Fruit fly (Drosophila melanogaster) whole organism, wandering third instar larva: ENCODE results near the gene otu.

Source experiments
- CG32264 ChIP-seq: fragments of 200-800 bp; sonication (Bioruptor generic); optimal IDR thresholded peaks from 2 replicates; lab custom pipeline; 2016; ENCODE audit warnings: missing biosample characterization, missing genetic modification characterization
- CrebA ChIP-seq: fragments of 200-800 bp; sonication (Bioruptor generic); optimal IDR thresholded peaks from 2 replicates; lab custom pipeline; 2016; ENCODE audit warnings: missing biosample characterization, mild to moderate bottlenecking, missing genetic modification characterization, borderline replicate concordance
- Dfd ChIP-seq: fragments of >200 bp; optimal IDR thresholded peaks from 2 replicates; lab custom pipeline; 2017; ENCODE audit warnings: missing biosample characterization, missing genetic modification characterization
- Dif ChIP-seq: fragments of 200-275, 200-300 bp; sonication (Bioruptor generic); optimal IDR thresholded peaks from 2 replicates; lab custom pipeline; 2018; ENCODE audit warnings: missing biosample characterization, missing genetic modification characterization; ENCODE audit not compliant: partially characterized antibody
- GATAd ChIP-seq: sonication (Bioruptor generic); optimal IDR thresholded peaks from 2 replicates; lab custom pipeline; 2016; ENCODE audit warnings: missing biosample characterization, missing genetic modification characterization
- HLH106 ChIP-seq: fragments of 200-800 bp; optimal IDR thresholded peaks from 3 replicates; lab custom pipeline; 2019; ENCODE audit warnings: missing biosample characterization, mild to moderate bottlenecking, missing genetic modification characterization, moderate library complexity
- Hr78 ChIP-seq: fragments of >200 bp; optimal IDR thresholded peaks from 2 replicates; lab custom pipeline; 2017; ENCODE audit warnings: missing biosample characterization, missing genetic modification characterization
- Hr83 ChIP-seq: fragments of 200-300 bp; sonication (Bioruptor generic); optimal IDR thresholded peaks from 2 replicates; lab custom pipeline; 2016; ENCODE audit warnings: missing biosample characterization, mild to moderate bottlenecking, missing genetic modification characterization, moderate library complexity; ENCODE audit not compliant: poor library complexity, severe bottlenecking
- Mio ChIP-seq: sonication (Bioruptor generic); optimal IDR thresholded peaks from 2 replicates; lab custom pipeline; 2016; ENCODE audit warnings: missing biosample characterization, missing genetic modification characterization
- Myc ChIP-seq: fragments of >200 bp; optimal IDR thresholded peaks from 2 replicates; lab custom pipeline; 2017
- N ChIP-seq: fragments of >200 bp; optimal IDR thresholded peaks from 2 replicates; lab custom pipeline; 2018; ENCODE audit warnings: missing biosample characterization, missing external identifiers, missing genetic modification characterization
- Vsx2 ChIP-seq: fragments of 200-300, 225-300 bp; sonication (Bioruptor generic); optimal IDR thresholded peaks from 2 replicates; lab custom pipeline; 2018; ENCODE audit warnings: missing biosample characterization, missing genetic modification characterization; ENCODE audit not compliant: partially characterized antibody
- br ChIP-seq: fragments of 200-800 bp; sonication (Bioruptor generic); optimal IDR thresholded peaks from 2 replicates; lab custom pipeline; 2016; ENCODE audit warnings: missing biosample characterization, missing genetic modification characterization
- dl ChIP-seq, 2 experiments: fragments of 175-275, 200-275 bp in 1 of 2; fragments of 200-275 bp in 1 of 2; sonication (Bioruptor generic); optimal IDR thresholded peaks; lab custom pipeline; 2018; ENCODE audit warnings: mild to moderate bottlenecking in 2 of 2, missing biosample characterization in 2 of 2, missing genetic modification characterization in 2 of 2, moderate library complexity in 2 of 2; ENCODE audit not compliant: partially characterized antibody in 2 of 2, insufficient read depth in 1 of 2
- dmrt93B ChIP-seq: fragments of 200-800 bp; sonication (Bioruptor generic); optimal IDR thresholded peaks from 2 replicates; lab custom pipeline; 2018; ENCODE audit warnings: missing biosample characterization, mild to moderate bottlenecking, missing genetic modification characterization
- dsf ChIP-seq: sonication (Bioruptor generic); optimal IDR thresholded peaks from 2 replicates; lab custom pipeline; 2016; ENCODE audit warnings: missing biosample characterization, missing genetic modification characterization, borderline replicate concordance
- ey ChIP-seq: fragments of 200-800 bp; sonication (Bioruptor generic); optimal IDR thresholded peaks from 2 replicates; lab custom pipeline; 2016; ENCODE audit warnings: missing biosample characterization, missing genetic modification characterization
- foxo ChIP-seq, 2 experiments: fragments of 200-800 bp; sonication (Bioruptor generic); optimal IDR thresholded peaks; 2 replicates in 1 of 2; 3 replicates in 1 of 2; lab custom pipeline; 2016 to 2017; ENCODE audit warnings: missing biosample characterization in 2 of 2, missing genetic modification characterization in 2 of 2
- h ChIP-seq: fragments of 200-800 bp; sonication (Bioruptor generic); optimal IDR thresholded peaks from 3 replicates; lab custom pipeline; 2016; ENCODE audit warnings: missing biosample characterization, mild to moderate bottlenecking, missing genetic modification characterization
- jim ChIP-seq: fragments of 175-275, 200-325 bp; sonication (Bioruptor generic); optimal IDR thresholded peaks from 2 replicates; lab custom pipeline; 2016; ENCODE audit warnings: missing biosample characterization, mild to moderate bottlenecking, missing genetic modification characterization
- lola ChIP-seq: fragments of >200 bp; optimal IDR thresholded peaks from 2 replicates; lab custom pipeline; 2017; ENCODE audit warnings: missing biosample characterization, missing genetic modification characterization
- pan ChIP-seq: fragments of >200 bp; optimal IDR thresholded peaks from 2 replicates; lab custom pipeline; 2017
- psq ChIP-seq: fragments of 200-800 bp; sonication (Bioruptor generic); optimal IDR thresholded peaks from 3 replicates; lab custom pipeline; 2017; ENCODE audit warnings: missing biosample characterization, mild to moderate bottlenecking, missing genetic modification characterization, moderate library complexity
- rgr ChIP-seq: fragments of 200-800 bp; sonication (Bioruptor generic); optimal IDR thresholded peaks from 3 replicates; lab custom pipeline; 2016; ENCODE audit warnings: missing biosample characterization, mild to moderate bottlenecking, missing genetic modification characterization
- sage ChIP-seq: fragments of 200-800 bp; sonication (Bioruptor generic); optimal IDR thresholded peaks from 2 replicates; lab custom pipeline; 2016; ENCODE audit warnings: missing biosample characterization, mild to moderate bottlenecking, missing genetic modification characterization
- sv ChIP-seq: fragments of 200-800 bp; sonication (Bioruptor generic); optimal IDR thresholded peaks from 3 replicates; lab custom pipeline; 2016; ENCODE audit warnings: missing biosample characterization, missing genetic modification characterization
- tai ChIP-seq: sonication (Bioruptor generic); optimal IDR thresholded peaks from 2 replicates; lab custom pipeline; 2016; ENCODE audit warnings: missing biosample characterization, missing genetic modification characterization
- usp ChIP-seq: fragments of >200 bp; optimal IDR thresholded peaks from 2 replicates; lab custom pipeline; 2017; ENCODE audit warnings: missing biosample characterization, missing genetic modification characterization
- woc ChIP-seq: sonication (Bioruptor generic); optimal IDR thresholded peaks from 2 replicates; lab custom pipeline; 2016; ENCODE audit warnings: missing biosample characterization, mild to moderate bottlenecking, missing genetic modification characterization

The otu gene

dm6 chrX:8512251-8512650 lies 22.9 kb upstream of the otu start:
- no peak for TF ChIP-seq tai (GFP tag; lab: Kevin White, UChicago)
- TF ChIP-seq GATAd (GFP tag; lab: Kevin White, UChicago), result no peak
- no peak for TF ChIP-seq jim
- no peak for TF ChIP-seq dsf (GFP tag; lab: Kevin White, UChicago)
- no peak for TF ChIP-seq Myc (lab: Kevin White, UChicago)
- TF ChIP-seq Hr83 (GFP tag; lab: Kevin White, UChicago), result no peak
- no peak for TF ChIP-seq CG32264 (GFP tag; lab: Kevin White, UChicago)

DNA sequence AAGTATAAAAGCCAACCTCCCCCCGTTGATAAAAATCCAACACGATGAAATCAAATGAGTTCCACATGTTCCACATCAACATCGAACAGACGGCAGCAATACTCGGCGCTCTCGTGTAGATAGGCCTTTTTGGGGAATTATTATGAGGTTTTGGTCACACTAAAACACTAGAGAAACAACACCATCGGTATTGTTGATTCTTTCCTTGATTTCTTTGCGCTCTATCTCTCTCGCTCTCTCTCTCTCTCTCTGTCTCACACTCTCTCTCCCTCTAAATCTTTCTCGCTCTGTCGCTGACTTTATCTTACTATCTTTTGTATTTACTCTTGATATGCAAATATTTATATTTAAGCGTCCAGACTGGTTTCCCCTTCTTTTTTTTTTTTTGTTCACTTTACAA lies 21.4 kb upstream of the otu start:
- TF ChIP-seq br (no peak), Vsx2 (GFP tag; lab: Kevin White, UChicago) (peak; percentile 68)
- TF ChIP-seq, all 38 proteins: peak for 1

- TF ChIP-seq Myc (lab: Kevin White, UChicago) (no peak), CG32264 (GFP tag; lab: Kevin White, UChicago) (no peak), sage (GFP tag; lab: Kevin White, UChicago) (no peak), Dif (GFP tag; lab: Kevin White, UChicago) (no peak), foxo (GFP tag; optimal IDR thresholded peaks at IDR 0.05; lab: Kevin White, UChicago) (no peak), Hr78 (GFP tag; lab: Kevin White, UChicago) (no peak), sv (GFP tag; lab: Kevin White, UChicago) (no peak), Dfd (no peak), CrebA (no peak), ey (GFP tag; lab: Kevin White, UChicago) (no peak), Hr83 (GFP tag; lab: Kevin White, UChicago) (no peak), dl (GFP tag; optimal IDR thresholded peaks at IDR 0.05; lab: Kevin White, UChicago; ENCODE audit: insufficient read depth in 1 of 2, partially characterized antibody in 2 of 2) (no peak), dsf (GFP tag; lab: Kevin White, UChicago) (no peak), N (GFP tag; lab: Kevin White, UChicago) (no peak), GATAd (GFP tag; lab: Kevin White, UChicago) (no peak)
- TF ChIP-seq, all 38 proteins: peak for 0
Measured at dm6 chrX:8505023-8505604, 15.8 kb upstream of the otu start.

DNA sequence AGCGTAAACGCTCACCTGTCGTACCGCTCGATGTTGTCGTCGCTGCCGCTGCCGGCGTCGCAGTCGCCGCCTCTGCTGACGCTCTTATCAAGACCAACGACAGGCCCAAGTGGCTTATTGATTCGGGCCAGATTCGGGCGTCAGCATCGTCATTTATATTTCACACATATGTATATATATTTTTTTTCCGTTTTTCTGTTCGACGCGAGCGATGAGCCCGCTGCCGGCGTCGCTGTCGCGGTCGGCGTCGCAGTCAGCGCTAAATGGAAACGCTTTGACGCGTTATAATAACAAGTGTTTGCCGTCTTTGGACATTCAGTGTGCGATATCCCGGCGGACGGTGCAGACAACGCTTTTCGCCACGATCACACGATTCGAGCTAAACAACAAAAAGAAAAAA lies 12.7 kb upstream of the otu start:
- TF ChIP-seq N (GFP tag; lab: Kevin White, UChicago), result no peak

dm6 chrX:8501374-8501773 lies 12.0 kb upstream of the otu start:
- no peak for TF ChIP-seq rgr
- no peak for TF ChIP-seq dmrt93B (GFP tag; lab: Kevin White, UChicago)
- no peak for TF ChIP-seq N (GFP tag; lab: Kevin White, UChicago)
- TF ChIP-seq psq (GFP tag; lab: Kevin White, UChicago), result no peak
- no peak for TF ChIP-seq dl (GFP tag; optimal IDR thresholded peaks at IDR 0.05; lab: Kevin White, UChicago; ENCODE audit: insufficient read depth in 1 of 2, partially characterized antibody in 2 of 2)
- TF ChIP-seq CG32264 (GFP tag; lab: Kevin White, UChicago), result no peak
- TF ChIP-seq tai (GFP tag; lab: Kevin White, UChicago), result no peak
- TF ChIP-seq br, result no peak
- no peak for TF ChIP-seq pan (lab: Kevin White, UChicago)
- TF ChIP-seq h (GFP tag; lab: Kevin White, UChicago), result no peak
- TF ChIP-seq CrebA, result no peak
- no peak for TF ChIP-seq usp
- TF ChIP-seq Vsx2 (GFP tag; lab: Kevin White, UChicago), result no peak
- TF ChIP-seq woc (GFP tag; lab: Kevin White, UChicago), result no peak
- TF ChIP-seq Dif (GFP tag; lab: Kevin White, UChicago), result no peak
- TF ChIP-seq HLH106 (tag; lab: Kevin White, UChicago), result no peak
- no peak for TF ChIP-seq Hr83 (GFP tag; lab: Kevin White, UChicago)
- no peak for TF ChIP-seq lola
- TF ChIP-seq Mio (GFP tag; lab: Kevin White, UChicago), result no peak
- TF ChIP-seq sage (GFP tag; lab: Kevin White, UChicago), result no peak
